Fruit fly (Drosophila melanogaster): ENCODE measurements around the gene CG2540.

DNA sequence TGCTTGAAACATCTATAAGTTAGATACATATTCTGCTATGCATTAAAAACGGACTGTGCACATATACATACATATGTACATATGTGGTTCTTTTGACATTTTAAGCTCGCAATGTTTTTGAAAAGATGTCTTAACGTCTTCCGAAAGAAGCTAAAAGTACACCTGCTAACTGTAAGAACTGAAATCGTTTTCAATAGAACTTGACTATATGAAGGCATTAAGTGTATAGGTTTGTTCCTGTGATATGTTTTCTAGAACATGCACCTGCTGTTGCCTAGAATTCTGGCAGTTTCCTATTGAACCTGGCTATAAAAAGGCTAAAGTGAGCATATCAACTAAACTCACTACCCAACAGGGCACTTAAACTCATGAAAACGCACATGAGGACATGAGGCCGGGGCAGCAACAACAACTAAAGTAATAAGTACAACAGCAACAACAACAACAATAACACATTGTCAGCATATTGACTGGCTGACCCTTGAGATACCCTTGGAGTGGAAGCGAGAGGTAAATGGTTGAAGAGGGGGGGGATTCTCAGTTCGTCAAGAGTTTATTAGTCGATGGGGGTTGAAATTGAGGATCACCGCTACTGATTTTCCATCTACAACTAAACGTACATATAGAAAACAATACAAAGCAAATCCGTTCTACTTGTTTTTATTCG, 34.6 kb downstream of the CG2540 start:
- TF ChIP-seq Dfd (GFP tag; optimal IDR thresholded peaks at IDR 0.05) (no peak), pan (optimal IDR thresholded peaks at IDR 0.05) (no peak), foxo (GFP tag; optimal IDR thresholded peaks at IDR 0.05) (no peak), usp (GFP tag; optimal IDR thresholded peaks at IDR 0.05) (no peak), GATAd (GFP tag; optimal IDR thresholded peaks at IDR 0.05) (no peak), Hr83 (GFP tag; optimal IDR thresholded peaks at IDR 0.05; ENCODE audit: poor library complexity, severe bottlenecking) (no peak), dl (GFP tag; optimal IDR thresholded peaks at IDR 0.05; ENCODE audit: insufficient read depth in 1 of 2, partially characterized antibody in 2 of 2) (no peak), h (GFP tag; optimal IDR thresholded peaks at IDR 0.05) (no peak), sv (GFP tag; optimal IDR thresholded peaks at IDR 0.05) (no peak), CG32264 (GFP tag; optimal IDR thresholded peaks at IDR 0.05) (no peak), sage (GFP tag; optimal IDR thresholded peaks at IDR 0.05) (no peak), Rel (GFP tag; optimal IDR thresholded peaks at IDR 0.05) (no peak), Rel (tag; optimal IDR thresholded peaks at IDR 0.05) (no peak), jim (GFP tag; optimal IDR thresholded peaks at IDR 0.05) (no peak)
